Fruit fly (Drosophila melanogaster): ENCODE data around the gene CG7634.

CG7634 gene

dm6 chr3L:21584683-21585082 lies 19.5 kb downstream of the CG7634 start:
- TF ChIP-seq usp (GFP tag; optimal IDR thresholded peaks at IDR 0.05): no peak
- TF ChIP-seq pan (optimal IDR thresholded peaks at IDR 0.05): no peak
- no peak for TF ChIP-seq Dll (optimal IDR thresholded peaks at IDR 0.05)
- no peak for TF ChIP-seq EcR (GFP tag; optimal IDR thresholded peaks at IDR 0.05)
- no peak for TF ChIP-seq CG8478 (optimal IDR thresholded peaks at IDR 0.05)
- TF ChIP-seq psq (optimal IDR thresholded peaks at IDR 0.05): no peak

dm6 chr3L:21585397-21585796 lies 20.2 kb downstream of the CG7634 start:
- TF ChIP-seq Dll (optimal IDR thresholded peaks at IDR 0.05): no peak
- TF ChIP-seq CG8478 (optimal IDR thresholded peaks at IDR 0.05): no peak
- no peak for TF ChIP-seq EcR (GFP tag; optimal IDR thresholded peaks at IDR 0.05)
- TF ChIP-seq usp (GFP tag; optimal IDR thresholded peaks at IDR 0.05): no peak
- TF ChIP-seq psq (optimal IDR thresholded peaks at IDR 0.05): no peak
- no peak for TF ChIP-seq pan (optimal IDR thresholded peaks at IDR 0.05)

- TF ChIP-seq pan (optimal IDR thresholded peaks at IDR 0.05) (no peak), psq (optimal IDR thresholded peaks at IDR 0.05) (no peak), CG8478 (optimal IDR thresholded peaks at IDR 0.05) (no peak), EcR (GFP tag; optimal IDR thresholded peaks at IDR 0.05) (no peak), Dll (optimal IDR thresholded peaks at IDR 0.05) (no peak), usp (GFP tag; optimal IDR thresholded peaks at IDR 0.05) (no peak)
These were observed 21.3 kb downstream of the CG7634 start, which contains the start of gene TfAP-2 for dm6 chr3L:21586528-21586927. TSS of gene TfAP-2 (plus strand) at chr3L:21586828.

dm6 chr3L:21591247-21591646 lies 26.0 kb downstream of the CG7634 start:
- TF ChIP-seq usp (GFP tag; optimal IDR thresholded peaks at IDR 0.05): no peak

dm6 chr3L:21594408-21594807 lies 29.2 kb downstream of the CG7634 start:
- no peak for TF ChIP-seq psq (optimal IDR thresholded peaks at IDR 0.05)
- no peak for TF ChIP-seq CG8478 (optimal IDR thresholded peaks at IDR 0.05)
- TF ChIP-seq Dll (optimal IDR thresholded peaks at IDR 0.05): no peak
- TF ChIP-seq pan (optimal IDR thresholded peaks at IDR 0.05): no peak
- no peak for TF ChIP-seq EcR (GFP tag; optimal IDR thresholded peaks at IDR 0.05)
- no peak for TF ChIP-seq usp (GFP tag; optimal IDR thresholded peaks at IDR 0.05)

dm6 chr3L:21598337-21598736 lies 33.1 kb downstream of the CG7634 start:
- TF ChIP-seq pan (optimal IDR thresholded peaks at IDR 0.05) (no peak), usp (GFP tag; optimal IDR thresholded peaks at IDR 0.05) (no peak), EcR (GFP tag; optimal IDR thresholded peaks at IDR 0.05) (no peak), psq (optimal IDR thresholded peaks at IDR 0.05) (no peak), Dll (optimal IDR thresholded peaks at IDR 0.05) (no peak), CG8478 (optimal IDR thresholded peaks at IDR 0.05) (no peak)

dm6 chr3L:21602275-21602674 lies 37.0 kb downstream of the CG7634 start:
- TF ChIP-seq usp (GFP tag; optimal IDR thresholded peaks at IDR 0.05) (no peak), Dll (optimal IDR thresholded peaks at IDR 0.05) (no peak), psq (optimal IDR thresholded peaks at IDR 0.05) (no peak), EcR (GFP tag; optimal IDR thresholded peaks at IDR 0.05) (no peak), pan (optimal IDR thresholded peaks at IDR 0.05) (no peak), CG8478 (optimal IDR thresholded peaks at IDR 0.05) (no peak)

- TF ChIP-seq usp (GFP tag; optimal IDR thresholded peaks at IDR 0.05): no peak
- no peak for TF ChIP-seq CG8478 (optimal IDR thresholded peaks at IDR 0.05)
- TF ChIP-seq EcR (GFP tag; optimal IDR thresholded peaks at IDR 0.05): no peak
- no peak for TF ChIP-seq psq (optimal IDR thresholded peaks at IDR 0.05)
- TF ChIP-seq Dll (optimal IDR thresholded peaks at IDR 0.05): no peak
- TF ChIP-seq pan (optimal IDR thresholded peaks at IDR 0.05): no peak
These were observed 39.0 kb downstream of the CG7634 start for dm6 chr3L:21604265-21604664.

dm6 chr3L:21610535-21610934 lies 45.3 kb downstream of the CG7634 start:
- no peak for TF ChIP-seq CG8478 (optimal IDR thresholded peaks at IDR 0.05)
- no peak for TF ChIP-seq usp (GFP tag; optimal IDR thresholded peaks at IDR 0.05)
- no peak for TF ChIP-seq EcR (GFP tag; optimal IDR thresholded peaks at IDR 0.05)
- no peak for TF ChIP-seq pan (optimal IDR thresholded peaks at IDR 0.05)
- TF ChIP-seq psq (optimal IDR thresholded peaks at IDR 0.05): no peak
- no peak for TF ChIP-seq Dll (optimal IDR thresholded peaks at IDR 0.05)

- TF ChIP-seq psq (optimal IDR thresholded peaks at IDR 0.05): no peak
These were observed 52.1 kb downstream of the CG7634 start, which contains the start of the genes S1P and CG11307 for dm6 chr3L:21617354-21617753. TSS of gene S1P (minus strand) at chr3L:21617376. TSS of gene CG11307 (plus strand) at chr3L:21617623.

Data from whole organism.